Worm (Caenorhabditis elegans) whole organism, young adult: ENCODE data around the gene F45B8.5.

Experiments used
- F10E7.11 ChIP-seq: sonication (generic microtip); optimal IDR thresholded peaks from 2 replicates; lab custom pipeline; 2017; ENCODE audit warnings: mild to moderate bottlenecking, missing genetic modification characterization, moderate library complexity, missing compliant biosample characterization
- F22D6.2 ChIP-seq: sonication (generic microtip); optimal IDR thresholded peaks from 2 replicates; lab custom pipeline; 2016; ENCODE audit warnings: mild to moderate bottlenecking, missing genetic modification characterization, missing compliant biosample characterization
- F33H1.4 ChIP-seq: fragments of 200-800 bp; sonication (Bioruptor generic); IDR thresholded peaks from 2 replicates; pipeline ENCODE4 v1.3.6; 2022; ENCODE audit warnings: missing genetic modification reagents, missing genetic modification characterization, missing compliant biosample characterization
- F39B2.1 ChIP-seq: fragments of 200-800 bp; sonication (Bioruptor generic); IDR thresholded peaks from 2 replicates; pipeline ENCODE4 v1.3.6; 2022; ENCODE audit warnings: missing genetic modification reagents, missing genetic modification characterization, missing compliant biosample characterization
- T07F8.4 ChIP-seq: sonication (generic microtip); optimal IDR thresholded peaks from 2 replicates; lab custom pipeline; 2016; ENCODE audit warnings: mild to moderate bottlenecking, missing genetic modification characterization, moderate library complexity, missing compliant biosample characterization
- Y95B8A.8 ChIP-seq: fragments of 200-800 bp; sonication (Bioruptor generic); IDR thresholded peaks from 2 replicates; pipeline ENCODE4 v1.3.6; 2022; ENCODE audit warnings: missing genetic modification reagents, missing genetic modification characterization, missing compliant biosample characterization
- ZK185.1 ChIP-seq: sonication (generic microtip); optimal IDR thresholded peaks from 2 replicates; lab custom pipeline; 2016; ENCODE audit warnings: mild to moderate bottlenecking, missing genetic modification characterization, missing compliant biosample characterization; ENCODE audit not compliant: poor library complexity, severe bottlenecking
- akir-1 ChIP-seq: fragments of 200-800 bp; sonication (Bioruptor generic); optimal IDR thresholded peaks from 2 replicates; lab custom pipeline; 2018; ENCODE audit warnings: mild to moderate bottlenecking, missing genetic modification characterization, moderate library complexity, missing compliant biosample characterization
- ama-1 ChIP-seq, 3 experiments: fragments of 150-350 bp in 1 of 3; sonication (generic microtip) in 2 of 3; optimal IDR thresholded peaks; 2 replicates each; lab custom pipeline; 2014 to 2018; ENCODE audit warnings: missing biosample characterization in 2 of 3, missing genetic modification characterization in 2 of 3, missing genetic modification reagents in 2 of 3
- aptf-3 ChIP-seq: fragments of 200-800 bp; sonication (Bioruptor generic); IDR thresholded peaks from 2 replicates; pipeline ENCODE4 v1.3.6; 2022; ENCODE audit warnings: missing genetic modification characterization, missing compliant biosample characterization
- atf-7 ChIP-seq: sonication (generic microtip); optimal IDR thresholded peaks from 2 replicates; lab custom pipeline; 2017; ENCODE audit warnings: mild to moderate bottlenecking, missing genetic modification characterization, missing compliant biosample characterization
- attf-3 ChIP-seq: fragments of 200-800 bp; sonication (Bioruptor generic); conservative IDR thresholded peaks from 2 replicates; pipeline ENCODE4 v1.3.6; 2022; ENCODE audit warnings: missing genetic modification reagents, missing genetic modification characterization, missing compliant biosample characterization
- attf-5 ChIP-seq: fragments of 200-800 bp; sonication (Bioruptor generic); optimal IDR thresholded peaks from 2 replicates; lab custom pipeline; 2018; ENCODE audit warnings: mild to moderate bottlenecking, missing genetic modification characterization, missing compliant biosample characterization
- bed-2 ChIP-seq: fragments of 200-800 bp; sonication (Bioruptor generic); IDR thresholded peaks from 2 replicates; pipeline ENCODE4 v1.3.6; 2022; ENCODE audit warnings: missing genetic modification reagents, missing genetic modification characterization, missing compliant biosample characterization
- ccch-3 ChIP-seq: fragments of 200-800 bp; sonication (Bioruptor generic); optimal IDR thresholded peaks from 2 replicates; lab custom pipeline; 2018; ENCODE audit warnings: mild to moderate bottlenecking, missing genetic modification characterization, missing compliant biosample characterization
- cebp-1 ChIP-seq, 2 experiments: fragments of 200-800 bp in 1 of 2; sonication (Bioruptor generic) in 1 of 2; sonication (generic microtip) in 1 of 2; IDR thresholded peaks in 1 of 2; optimal IDR thresholded peaks in 1 of 2; 2 replicates each; pipeline versions ENCODE4 v1.3.6 to Lab custom; 2017 to 2022; ENCODE audit warnings: missing compliant biosample characterization in 2 of 2, missing genetic modification characterization in 2 of 2, mild to moderate bottlenecking in 1 of 2, missing genetic modification reagents in 1 of 2, moderate library complexity in 1 of 2
- ceh-40 ChIP-seq: fragments of 200-800 bp; sonication (Bioruptor generic); IDR thresholded peaks from 2 replicates; pipeline ENCODE4 v1.3.6; 2022; ENCODE audit warnings: missing genetic modification characterization, missing compliant biosample characterization
- ceh-58 ChIP-seq: fragments of 200-800 bp; sonication (Bioruptor generic); IDR thresholded peaks from 2 replicates; pipeline ENCODE4 v1.3.6; 2022; ENCODE audit warnings: missing genetic modification characterization, missing compliant biosample characterization
- dpff-1 ChIP-seq: sonication (generic microtip); optimal IDR thresholded peaks from 2 replicates; lab custom pipeline; 2017; ENCODE audit warnings: mild to moderate bottlenecking, missing genetic modification characterization, missing compliant biosample characterization
- egl-18 ChIP-seq: fragments of 200-800 bp; sonication (Bioruptor generic); IDR thresholded peaks from 2 replicates; pipeline ENCODE4 v1.3.6; 2022; ENCODE audit warnings: missing genetic modification reagents, missing genetic modification characterization, missing compliant biosample characterization
- fkh-3 ChIP-seq: sonication (generic microtip); optimal IDR thresholded peaks from 2 replicates; lab custom pipeline; 2016; ENCODE audit warnings: mild to moderate bottlenecking, missing genetic modification characterization, missing compliant biosample characterization
- him-1 ChIP-seq: sonication (generic microtip); optimal IDR thresholded peaks from 2 replicates; lab custom pipeline; 2016; ENCODE audit warnings: missing genotype, missing genetic modification reagents, missing genetic modification characterization, missing compliant biosample characterization
- hlh-26 ChIP-seq: fragments of 200-800 bp; sonication (Bioruptor generic); conservative IDR thresholded peaks from 2 replicates; pipeline ENCODE4 v1.3.6; 2022; ENCODE audit warnings: missing genetic modification reagents, missing genetic modification characterization, missing compliant biosample characterization
- hmg-1.2 ChIP-seq: fragments of 200-800 bp; sonication (Bioruptor generic); IDR thresholded peaks from 2 replicates; pipeline ENCODE4 v1.3.6; 2022; ENCODE audit warnings: missing genetic modification reagents, missing genetic modification characterization, missing compliant biosample characterization
- hmg-20 ChIP-seq: fragments of 200-800 bp; sonication (Bioruptor generic); IDR thresholded peaks from 2 replicates; pipeline ENCODE4 v1.3.6; 2022; ENCODE audit warnings: missing genetic modification reagents, missing genetic modification characterization, missing compliant biosample characterization
- hrde-1 ChIP-seq: sonication (generic microtip); optimal IDR thresholded peaks from 2 replicates; lab custom pipeline; 2016; ENCODE audit warnings: missing genetic modification characterization, mild to moderate bottlenecking, missing compliant biosample characterization, moderate library complexity, missing genotype, missing genetic modification reagents, borderline replicate concordance
- lin-26 ChIP-seq: fragments of 200-800 bp; sonication (Bioruptor generic); IDR thresholded peaks from 2 replicates; pipeline ENCODE4 v1.3.6; 2022; ENCODE audit warnings: missing genetic modification reagents, missing genetic modification characterization, missing compliant biosample characterization
- lsl-1 ChIP-seq: fragments of 200-800 bp; sonication (Bioruptor generic); optimal IDR thresholded peaks from 2 replicates; lab custom pipeline; 2018; ENCODE audit warnings: mild to moderate bottlenecking, missing genetic modification characterization, moderate library complexity, missing compliant biosample characterization
- lsy-27 ChIP-seq: sonication (generic microtip); optimal IDR thresholded peaks from 2 replicates; lab custom pipeline; 2017; ENCODE audit warnings: missing genetic modification characterization, mild to moderate bottlenecking, missing compliant biosample characterization, antibody characterized with exemption, missing genotype, borderline replicate concordance; ENCODE audit not compliant: insufficient read depth
- mes-4 ChIP-seq: sonication (generic microtip); optimal IDR thresholded peaks from 2 replicates; lab custom pipeline; 2016; ENCODE audit warnings: missing genotype, missing genetic modification characterization, missing compliant biosample characterization
- nfya-1 ChIP-seq: sonication (generic microtip); optimal IDR thresholded peaks from 2 replicates; lab custom pipeline; 2017; ENCODE audit warnings: antibody characterized with exemption, missing compliant biosample characterization, missing genetic modification characterization, borderline replicate concordance; ENCODE audit not compliant: insufficient read depth
- nhr-120 ChIP-seq: fragments of 200-800 bp; sonication (Bioruptor generic); IDR thresholded peaks from 2 replicates; pipeline ENCODE4 v1.3.6; 2022; ENCODE audit warnings: missing genetic modification characterization, missing compliant biosample characterization
- nhr-90 ChIP-seq: sonication (generic microtip); optimal IDR thresholded peaks from 2 replicates; lab custom pipeline; 2016; ENCODE audit warnings: missing genotype, mild to moderate bottlenecking, missing genetic modification characterization, missing compliant biosample characterization
- pbrm-1 ChIP-seq: fragments of 200-800 bp; sonication (Bioruptor generic); IDR thresholded peaks from 2 replicates; pipeline ENCODE4 v1.3.6; 2022; ENCODE audit warnings: missing genetic modification reagents, missing genetic modification characterization, missing compliant biosample characterization
- rcor-1 ChIP-seq: fragments of 200-800 bp; sonication (Bioruptor generic); IDR thresholded peaks from 2 replicates; pipeline ENCODE4 v1.3.6; 2022; ENCODE audit warnings: missing genetic modification reagents, missing genetic modification characterization, missing compliant biosample characterization
- sdz-38 ChIP-seq: sonication (generic microtip); optimal IDR thresholded peaks from 2 replicates; lab custom pipeline; 2016; ENCODE audit warnings: missing genotype, missing genetic modification characterization, missing compliant biosample characterization
- snpc-1.1 ChIP-seq: sonication (generic microtip); optimal IDR thresholded peaks from 2 replicates; lab custom pipeline; 2017; ENCODE audit warnings: missing genetic modification characterization, mild to moderate bottlenecking, missing compliant biosample characterization, antibody characterized with exemption, moderate library complexity, missing genotype, missing genetic modification reagents; ENCODE audit not compliant: insufficient read depth
- snpc-1.3 ChIP-seq: sonication (generic microtip); optimal IDR thresholded peaks from 2 replicates; lab custom pipeline; 2017; ENCODE audit warnings: missing genetic modification characterization, mild to moderate bottlenecking, missing compliant biosample characterization, antibody characterized with exemption, moderate library complexity, missing genotype, missing genetic modification reagents; ENCODE audit not compliant: insufficient read depth
- somi-1 ChIP-seq: fragments of 200-800 bp; sonication (Bioruptor generic); optimal IDR thresholded peaks from 2 replicates; lab custom pipeline; 2018; ENCODE audit warnings: mild to moderate bottlenecking, missing genetic modification characterization, missing compliant biosample characterization
- unc-62 ChIP-seq: fragments of 150-350 bp; optimal IDR thresholded peaks from 2 replicates; lab custom pipeline; 2014; ENCODE audit warnings: missing biosample characterization, missing genetic modification reagents, missing genetic modification characterization
- zfh-2 ChIP-seq: fragments of 200-800 bp; sonication (Bioruptor generic); conservative IDR thresholded peaks from 2 replicates; pipeline ENCODE4 v1.3.6; 2022; ENCODE audit warnings: missing genetic modification reagents, missing genetic modification characterization, missing compliant biosample characterization
- ztf-18 ChIP-seq: sonication (generic microtip); optimal IDR thresholded peaks from 2 replicates; lab custom pipeline; 2016; ENCODE audit warnings: missing genotype, mild to moderate bottlenecking, missing genetic modification characterization, missing compliant biosample characterization
- ztf-25 ChIP-seq: fragments of 200-800 bp; sonication (Bioruptor generic); IDR thresholded peaks from 2 replicates; pipeline ENCODE4 v1.3.6; 2022; ENCODE audit warnings: missing genetic modification reagents, missing genetic modification characterization, missing compliant biosample characterization

F45B8.5 gene

ce11 chrX:14951797-14952196 lies 14.1 kb upstream of the F45B8.5 start (continued):
- no peak for TF ChIP-seq cebp-1 (GFP tag; IDR thresholded peaks at IDR 0.05; lab: Robert Waterston, UW)
- TF ChIP-seq cebp-1 (tag; optimal IDR thresholded peaks at IDR 0.05; lab: Kevin White, UChicago), result no peak
- no peak for TF ChIP-seq aptf-3 (GFP tag; lab: Robert Waterston, UW)
- TF ChIP-seq ZK185.1 (tag; lab: Kevin White, UChicago), result no peak
- TF ChIP-seq F33H1.4 (GFP tag; lab: Robert Waterston, UW), result no peak
- no peak for TF ChIP-seq unc-62 (GFP tag; lab: Kevin White, UChicago)
- TF ChIP-seq lin-26 (GFP tag; lab: Robert Waterston, UW), result no peak
- TF ChIP-seq nhr-90 (tag; lab: Kevin White, UChicago), result no peak
- no peak for TF ChIP-seq bed-2 (GFP tag; lab: Robert Waterston, UW)
- no peak for TF ChIP-seq ama-1 (optimal IDR thresholded peaks at IDR 0.05; lab: Kevin White, UChicago)
- TF ChIP-seq ama-1 (GFP tag; optimal IDR thresholded peaks at IDR 0.05; lab: Kevin White, UChicago), result no peak
- TF ChIP-seq ccch-3, result no peak
- no peak for TF ChIP-seq somi-1
- TF ChIP-seq snpc-1.3, result no peak
- TF ChIP-seq sdz-38, result no peak
- no peak for TF ChIP-seq akir-1
- no peak for TF ChIP-seq ztf-25

ce11 chrX:14954548-14954947 lies 11.3 kb upstream of the F45B8.5 start, which contains the start of gene pag-3:
Gene pag-3, minus strand, starts transcription at chrX:14954648.
- no peak for TF ChIP-seq hmg-20 (GFP tag; lab: Robert Waterston, UW)
- no peak for TF ChIP-seq nhr-120 (GFP tag; lab: Robert Waterston, UW)
- TF ChIP-seq T07F8.4, result no peak
- TF ChIP-seq egl-18 (GFP tag; lab: Robert Waterston, UW), result no peak
- no peak for TF ChIP-seq him-1 (tag; lab: Kevin White, UChicago)
- no peak for TF ChIP-seq atf-7 (tag; lab: Kevin White, UChicago)
- TF ChIP-seq fkh-3, result no peak
- TF ChIP-seq ceh-40, result no peak
- no peak for TF ChIP-seq snpc-1.1
- no peak for TF ChIP-seq attf-5 (GFP tag; lab: Kevin White, UChicago)

ce11 chrX:14957176-14957575 lies 8.7 kb upstream of the F45B8.5 start:
- TF ChIP-seq rcor-1 (GFP tag; lab: Robert Waterston, UW) (no peak), bed-2 (GFP tag; lab: Robert Waterston, UW) (no peak), F10E7.11 (tag; lab: Kevin White, UChicago) (no peak), dpff-1 (tag; lab: Kevin White, UChicago) (no peak), F22D6.2 (tag; lab: Kevin White, UChicago) (no peak), hmg-1.2 (GFP tag; lab: Robert Waterston, UW) (no peak), snpc-1.3 (no peak), mes-4 (tag; lab: Kevin White, UChicago) (no peak), ZK185.1 (tag; lab: Kevin White, UChicago) (no peak), ztf-25 (no peak), nhr-90 (tag; lab: Kevin White, UChicago) (no peak), nfya-1 (tag; lab: Kevin White, UChicago) (no peak), somi-1 (no peak)

ce11 chrX:14958401-14958800 lies 7.5 kb upstream of the F45B8.5 start:
- TF ChIP-seq bed-2 (GFP tag; lab: Robert Waterston, UW) (no peak), lsy-27 (no peak), ceh-58 (GFP tag; lab: Robert Waterston, UW) (no peak), F39B2.1 (GFP tag; lab: Robert Waterston, UW) (no peak), hlh-26 (no peak), pbrm-1 (GFP tag; lab: Robert Waterston, UW) (no peak), zfh-2 (GFP tag; lab: Robert Waterston, UW) (no peak), hrde-1 (tag; lab: Kevin White, UChicago) (no peak), attf-5 (GFP tag; lab: Kevin White, UChicago) (no peak), snpc-1.3 (no peak), attf-3 (GFP tag; lab: Robert Waterston, UW) (no peak), ztf-18 (no peak), Y95B8A.8 (GFP tag; lab: Robert Waterston, UW) (no peak), F33H1.4 (GFP tag; lab: Robert Waterston, UW) (no peak), lsl-1 (GFP tag; lab: Kevin White, UChicago) (no peak), aptf-3 (GFP tag; lab: Robert Waterston, UW) (no peak)
